Fruit fly (Drosophila melanogaster): ENCODE results near the gene Tep3.
A peak's percentile ranks its signal among the peaks of the same experiment; 100 is the strongest.

The Tep3 gene

dm6 chr2L:7690961-7691360, 11.6 kb upstream of the Tep3 start, which contains the start of gene CG18585:
Gene CG18585 (minus strand): TSS chr2L:7691061.
- no peak for TF ChIP-seq CG31627 (GFP tag; optimal IDR thresholded peaks at IDR 0.05)
- TF ChIP-seq acj6 (GFP tag; optimal IDR thresholded peaks at IDR 0.05), result no peak
- no peak for TF ChIP-seq OdsH (GFP tag; optimal IDR thresholded peaks at IDR 0.05)
- TF ChIP-seq CG6792 (GFP tag; optimal IDR thresholded peaks at IDR 0.05), result no peak
- TF ChIP-seq CG9139 (GFP tag; optimal IDR thresholded peaks at IDR 0.05), result no peak

- no peak for TF ChIP-seq Sox102F (GFP tag; optimal IDR thresholded peaks at IDR 0.05)
- no peak for TF ChIP-seq dac (GFP tag; optimal IDR thresholded peaks at IDR 0.05)
- TF ChIP-seq Eip78C (GFP tag), result no peak
- no peak for TF ChIP-seq CG1621 (tag; optimal IDR thresholded peaks at IDR 0.05)
- peak; percentile 43 for TF ChIP-seq svp (GFP tag)
Observed at dm6 chr2L:7692583-7693080, 10.0 kb upstream of the Tep3 start, which contains the start of the genes CG7025 and CG43235. Gene CG7025 (minus strand): TSS chr2L:7692683. Gene CG43235 (plus strand): TSS chr2L:7693030.

- no peak for TF ChIP-seq CG31627 (GFP tag; optimal IDR thresholded peaks at IDR 0.05)
- no peak for TF ChIP-seq CG1621 (tag; optimal IDR thresholded peaks at IDR 0.05)
- TF ChIP-seq fkh (GFP tag; optimal IDR thresholded peaks at IDR 0.05), result no peak
- TF ChIP-seq Sox102F (GFP tag; optimal IDR thresholded peaks at IDR 0.05), result peak; percentile 48
- no peak for TF ChIP-seq CG15336 (GFP tag; IDR thresholded peaks at IDR 0.05)
- peak; percentile 27 for TF ChIP-seq dsx (GFP tag; optimal IDR thresholded peaks at IDR 0.05; ENCODE audit: poor library complexity, severe bottlenecking)
- no peak for TF ChIP-seq ss (GFP tag; optimal IDR thresholded peaks at IDR 0.05)
- peak; percentile 49; the same call in 1 of the 3 replicates for TF ChIP-seq CG6163 (GFP tag; IDR thresholded peaks at IDR 0.05)
- TF ChIP-seq vri (GFP tag; optimal IDR thresholded peaks at IDR 0.05), result no peak
- TF ChIP-seq Sox14 (GFP tag; optimal IDR thresholded peaks at IDR 0.05), result peak; percentile 80
- TF ChIP-seq achi (GFP tag; optimal IDR thresholded peaks at IDR 0.05), result no peak
- no peak for TF ChIP-seq CG10669 (GFP tag; optimal IDR thresholded peaks at IDR 0.05)
- TF ChIP-seq CG9139 (GFP tag; optimal IDR thresholded peaks at IDR 0.05), result peak; percentile 6
- no peak for TF ChIP-seq CG8319 (GFP tag; optimal IDR thresholded peaks at IDR 0.05)
- TF ChIP-seq CG3919 (GFP tag; optimal IDR thresholded peaks at IDR 0.05), result no peak
- TF ChIP-seq esn (GFP tag; optimal IDR thresholded peaks at IDR 0.05), result peak; percentile 25
- TF ChIP-seq svp (GFP tag), result peak; percentile 97
Observed at dm6 chr2L:7701417-7701816, 1.2 kb upstream of the Tep3 start, which contains the start of gene Tep2. Gene Tep2 (minus strand): TSS chr2L:7701601.

DNA sequence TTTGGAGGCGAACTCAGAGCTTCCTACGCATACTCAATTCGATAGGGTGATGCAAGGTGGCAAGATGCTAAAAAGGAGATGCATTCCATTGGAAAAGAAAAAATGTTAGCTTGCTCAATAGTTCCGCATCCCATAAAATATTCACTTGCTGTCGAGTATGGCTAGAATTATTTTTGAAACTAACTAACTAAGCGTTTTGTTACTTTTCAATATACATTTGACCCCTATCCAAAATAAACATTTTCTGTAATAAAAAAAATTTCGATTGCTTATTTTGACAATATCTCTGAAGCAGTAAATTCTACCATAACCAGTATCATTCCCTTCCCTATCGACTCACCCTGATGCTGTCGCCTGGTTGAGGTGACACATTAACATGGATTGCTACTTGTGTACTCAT, 929 bp downstream of the Tep3 start:
- TF ChIP-seq spab (GFP tag; optimal IDR thresholded peaks at IDR 0.05), result peak; percentile 68
- TF ChIP-seq pdm3 (GFP tag; optimal IDR thresholded peaks at IDR 0.05), result peak; percentile 86
- TF ChIP-seq acj6 (GFP tag; optimal IDR thresholded peaks at IDR 0.05), result peak; percentile 80
- TF ChIP-seq CG11294 (GFP tag; IDR thresholded peaks at IDR 0.05), result peak; percentile 25; the same call in 1 of the 2 replicates
- peak; percentile 71 for TF ChIP-seq CG8119 (GFP tag; IDR thresholded peaks at IDR 0.05)
- peak; percentile 86 for TF ChIP-seq Sox102F (GFP tag; optimal IDR thresholded peaks at IDR 0.05)
- TF ChIP-seq CG3919 (GFP tag; optimal IDR thresholded peaks at IDR 0.05), result peak; percentile 73
- peak; percentile 61 to 81 for TF ChIP-seq ss (GFP tag; optimal IDR thresholded peaks at IDR 0.05)
- peak; percentile 87 for TF ChIP-seq CG8319 (GFP tag; optimal IDR thresholded peaks at IDR 0.05)
- no peak for TF ChIP-seq Ets96B (tag; optimal IDR thresholded peaks at IDR 0.05)
- TF ChIP-seq CG31627 (GFP tag; optimal IDR thresholded peaks at IDR 0.05), result peak; percentile 80
- TF ChIP-seq fkh (GFP tag; optimal IDR thresholded peaks at IDR 0.05), result no peak
- TF ChIP-seq eg (GFP tag; IDR thresholded peaks at IDR 0.05), result peak; percentile 47; the same call in 2 of the 3 replicates
- no peak for TF ChIP-seq dac (GFP tag; optimal IDR thresholded peaks at IDR 0.05)
- peak; percentile 82 for TF ChIP-seq svp (GFP tag)
- TF ChIP-seq topi (GFP tag; optimal IDR thresholded peaks at IDR 0.05), result peak; percentile 81
- peak; percentile 34 for TF ChIP-seq CG6276 (GFP tag; optimal IDR thresholded peaks at IDR 0.05)
- TF ChIP-seq Smox (GFP tag; optimal IDR thresholded peaks at IDR 0.05), result peak; percentile 77
- TF ChIP-seq Lpt (GFP tag; optimal IDR thresholded peaks at IDR 0.05), result peak; percentile 50
- peak; percentile 83 for TF ChIP-seq OdsH (GFP tag; optimal IDR thresholded peaks at IDR 0.05)
- TF ChIP-seq CG6808 (GFP tag; optimal IDR thresholded peaks at IDR 0.05), result peak; percentile 79
- peak; percentile 84 for TF ChIP-seq CG3032 (tag; optimal IDR thresholded peaks at IDR 0.05)
- TF ChIP-seq CG11902 (GFP tag; optimal IDR thresholded peaks at IDR 0.05), result peak; percentile 59
- peak; percentile 96 for TF ChIP-seq Eip78C (GFP tag)
- TF ChIP-seq Met (GFP tag; optimal IDR thresholded peaks at IDR 0.05), result peak; percentile 72
- TF ChIP-seq Sox15 (GFP tag; optimal IDR thresholded peaks at IDR 0.05), result peak; percentile 82
- TF ChIP-seq CG6163 (GFP tag; IDR thresholded peaks at IDR 0.05), result peak; percentile 60; the same call in 2 of the 3 replicates
- peak; percentile 85 for TF ChIP-seq CG6792 (GFP tag; optimal IDR thresholded peaks at IDR 0.05)
- peak; percentile 87 for TF ChIP-seq esn (GFP tag; optimal IDR thresholded peaks at IDR 0.05)
- peak; percentile 76 for TF ChIP-seq CG11762 (GFP tag; optimal IDR thresholded peaks at IDR 0.05; ENCODE audit: insufficient read depth)
- TF ChIP-seq Ets21C (GFP tag; optimal IDR thresholded peaks at IDR 0.05), result peak; percentile 72
- peak; percentile 68 for TF ChIP-seq CG9139 (GFP tag; optimal IDR thresholded peaks at IDR 0.05)
- TF ChIP-seq lz (GFP tag; optimal IDR thresholded peaks at IDR 0.05), result peak; percentile 80
- peak; percentile 81; the same call in 1 of the 2 replicates for TF ChIP-seq CG15336 (GFP tag; IDR thresholded peaks at IDR 0.05)
- TF ChIP-seq Eip93F (GFP tag; optimal IDR thresholded peaks at IDR 0.05), result no peak
- peak; percentile 83 for TF ChIP-seq Sox14 (GFP tag; optimal IDR thresholded peaks at IDR 0.05)

Measured in whole organism, prepupa.